Worm (Caenorhabditis elegans): ENCODE measurements around the gene rnf-121.

ce11 chrIII:4152309-4152708 is 18.4 kb downstream of the rnf-121 start:
- TF ChIP-seq med-1 (GFP tag; optimal IDR thresholded peaks at IDR 0.05; ENCODE audit: insufficient read depth) (no peak), flt-1 (GFP tag; IDR thresholded peaks at IDR 0.05) (no peak), ztf-23 (GFP tag; IDR thresholded peaks at IDR 0.05) (no peak), klf-2 (GFP tag; conservative IDR thresholded peaks at IDR 0.05) (no peak), T22C8.4 (GFP tag; IDR thresholded peaks at IDR 0.05) (no peak)

Data from whole organism, midembryonic.